Worm (Caenorhabditis elegans) whole organism, L3 larva: Measurements from ENCODE around the gene arrd-23.

Experiments
- R02D3.7 ChIP-seq: fragments of 150-350 bp; optimal IDR thresholded peaks from 2 replicates; lab custom pipeline; 2014; ENCODE audit warnings: missing biosample characterization, missing genetic modification characterization
- ceh-82 ChIP-seq: fragments of 150-350 bp; optimal IDR thresholded peaks from 2 replicates; lab custom pipeline; 2014; ENCODE audit warnings: missing biosample characterization, missing genetic modification characterization
- elt-3 ChIP-seq, 3 experiments: fragments of 150-350 bp in 1 of 3; sonication (generic microtip) in 2 of 3; optimal IDR thresholded peaks; 2 replicates in 2 of 3; 4 replicates in 1 of 3; lab custom pipeline; 2014 to 2017; ENCODE audit warnings: missing biosample characterization in 3 of 3, missing genetic modification characterization in 3 of 3
- fos-1 ChIP-seq: fragments of 150-350 bp; optimal IDR thresholded peaks from 2 replicates; lab custom pipeline; 2014; ENCODE audit warnings: missing biosample characterization, missing genetic modification characterization
- lin-39 ChIP-seq: fragments of 150-350 bp; optimal IDR thresholded peaks from 2 replicates; lab custom pipeline; 2018; ENCODE audit warnings: missing biosample characterization, missing genetic modification reagents, missing genetic modification characterization
- mml-1 ChIP-seq: fragments of 150-350 bp; sonication (generic microtip); optimal IDR thresholded peaks from 3 replicates; lab custom pipeline; 2014; ENCODE audit warnings: missing biosample characterization, missing genetic modification characterization
- nhr-23 ChIP-seq: fragments of 150-350 bp; optimal IDR thresholded peaks from 2 replicates; lab custom pipeline; 2014; ENCODE audit warnings: missing biosample characterization, missing genetic modification reagents, missing genetic modification characterization
- nhr-237 ChIP-seq: fragments of 150-350 bp; optimal IDR thresholded peaks from 2 replicates; lab custom pipeline; 2014; ENCODE audit warnings: missing biosample characterization, missing genetic modification characterization
- snpc-4 ChIP-seq: fragments of 150-350 bp; optimal IDR thresholded peaks from 2 replicates; lab custom pipeline; 2014; ENCODE audit warnings: missing biosample characterization, missing genetic modification characterization
- ztf-11 ChIP-seq: fragments of 150-350 bp; optimal IDR thresholded peaks from 2 replicates; lab custom pipeline; 2014; ENCODE audit warnings: missing biosample characterization, missing genetic modification characterization

ce11 chrX:4876904-4877303 is 8.8 kb upstream of the arrd-23 start, which contains the start of gene tsp-14:
- TF ChIP-seq nhr-23 (no peak), fos-1 (tag; lab: Kevin White, UChicago) (no peak), elt-3 (tag; optimal IDR thresholded peaks at IDR 0.05; lab: Kevin White, UChicago) (no peak), ceh-82 (no peak), R02D3.7 (tag; lab: Kevin White, UChicago) (no peak), nhr-237 (tag; lab: Kevin White, UChicago) (no peak), lin-39 (tag; lab: Kevin White, UChicago) (no peak), mml-1 (tag; lab: Kevin White, UChicago) (no peak), ztf-11 (tag; lab: Kevin White, UChicago) (no peak), snpc-4 (tag; lab: Kevin White, UChicago) (no peak)
